Worm (Caenorhabditis elegans) whole organism, early embryonic: Measurements from ENCODE around the gene R05A10.4.

Experiments
- B0310.2 ChIP-seq: sonication (generic microtip); optimal IDR thresholded peaks from 2 replicates; lab custom pipeline; 2016; ENCODE audit warnings: mild to moderate bottlenecking, missing genetic modification characterization, missing compliant biosample characterization
- aly-1 ChIP-seq: sonication (generic microtip); optimal IDR thresholded peaks from 2 replicates; lab custom pipeline; 2016; ENCODE audit warnings: missing genetic modification characterization, missing compliant biosample characterization
- ama-1 ChIP-seq: fragments of 150-350 bp; optimal IDR thresholded peaks from 2 replicates; lab custom pipeline; 2014
- tbx-37 ChIP-seq: fragments of 200-800 bp; sonication (Bioruptor generic); conservative IDR thresholded peaks from 2 replicates; pipeline ENCODE4 v1.3.6; 2022; ENCODE audit warnings: missing genetic modification reagents, missing genetic modification characterization, missing compliant biosample characterization

- TF ChIP-seq tbx-37 (GFP tag; lab: Robert Waterston, UW) (no peak), ama-1 (lab: Kevin White, UChicago) (no peak), B0310.2 (tag; lab: Kevin White, UChicago) (no peak), aly-1 (no peak)
These were observed 44.3 kb upstream of the R05A10.4 start, which contains the start of gene H12I19.115 for ce11 chrIV:14127805-14128610.
